Worm (Caenorhabditis elegans) whole organism, L3 larva: ENCODE measurements around the gene C06E4.8.
A peak's percentile ranks its signal among the peaks of the same experiment; 100 is the strongest.

ENCODE experiments used
- ama-1 ChIP-seq: fragments of 150-350 bp; optimal IDR thresholded peaks from 2 replicates; lab custom pipeline; 2018
- ceh-16 ChIP-seq: sonication (generic microtip); optimal IDR thresholded peaks from 2 replicates; lab custom pipeline; 2017; ENCODE audit warnings: missing biosample characterization, missing genetic modification characterization
- elt-3 ChIP-seq, 3 experiments: fragments of 150-350 bp in 1 of 3; sonication (generic microtip) in 2 of 3; optimal IDR thresholded peaks; 2 replicates in 2 of 3; 4 replicates in 1 of 3; lab custom pipeline; 2014 to 2017; ENCODE audit warnings: missing biosample characterization in 3 of 3, missing genetic modification characterization in 3 of 3
- fkh-10 ChIP-seq: sonication (generic microtip); optimal IDR thresholded peaks from 2 replicates; lab custom pipeline; 2017; ENCODE audit warnings: missing biosample characterization, missing genetic modification reagents, missing genetic modification characterization
- nhr-11 ChIP-seq: fragments of 150-350 bp; optimal IDR thresholded peaks from 2 replicates; lab custom pipeline; 2014; ENCODE audit warnings: missing biosample characterization, missing genetic modification characterization
- pha-4 ChIP-seq: fragments of 150-350 bp; optimal IDR thresholded peaks from 2 replicates; lab custom pipeline; 2014; ENCODE audit warnings: missing biosample characterization, missing genetic modification reagents, missing genetic modification characterization
- pqm-1 ChIP-seq: fragments of 150-350 bp; optimal IDR thresholded peaks from 2 replicates; lab custom pipeline; 2017; ENCODE audit warnings: missing biosample characterization, missing genetic modification characterization, inconsistent platforms
- sea-2 ChIP-seq: fragments of 150-350 bp; sonication (generic microtip); optimal IDR thresholded peaks from 4 replicates; lab custom pipeline; 2014; ENCODE audit warnings: missing biosample characterization, missing genetic modification reagents, missing genetic modification characterization
- ztf-11 ChIP-seq: fragments of 150-350 bp; optimal IDR thresholded peaks from 2 replicates; lab custom pipeline; 2014; ENCODE audit warnings: missing biosample characterization, missing genetic modification characterization
- ztf-4 ChIP-seq: fragments of 150-350 bp; optimal IDR thresholded peaks from 2 replicates; lab custom pipeline; 2014; ENCODE audit warnings: missing biosample characterization, missing genetic modification characterization

DNA sequence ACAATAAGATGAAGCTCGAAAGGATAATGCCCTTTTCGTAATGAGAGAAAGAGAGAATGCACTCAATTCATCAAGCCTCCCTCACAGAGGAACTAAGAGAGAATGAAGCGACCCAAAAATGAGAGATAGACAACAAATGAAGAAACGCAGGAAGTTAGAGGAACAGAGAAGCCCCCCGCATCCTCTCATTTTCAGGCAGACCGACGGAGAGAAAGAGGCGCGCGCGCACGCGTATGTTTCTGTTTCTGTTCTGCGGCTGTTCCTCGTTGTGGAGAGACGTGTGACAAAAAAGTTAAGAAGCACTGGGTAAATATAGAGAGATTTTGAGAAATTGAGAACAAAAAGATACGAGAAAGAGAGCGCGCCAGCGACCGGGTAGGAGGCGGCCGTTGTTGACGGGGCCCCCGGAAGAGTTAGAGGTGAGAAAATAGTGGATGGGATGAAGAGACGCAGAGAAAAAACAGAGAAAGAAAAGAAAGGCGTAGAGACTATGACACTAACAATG, 34.3 kb upstream of the C06E4.8 start:
- TF ChIP-seq ztf-4 (tag; lab: Kevin White, UChicago), result no peak
- TF ChIP-seq ceh-16 (tag; lab: Kevin White, UChicago), result no peak
- TF ChIP-seq sea-2 (GFP tag; lab: Kevin White, UChicago), result no peak
- TF ChIP-seq nhr-11 (tag; lab: Kevin White, UChicago), result no peak
- TF ChIP-seq pqm-1 (tag; lab: Kevin White, UChicago), result peak; percentile 51
- TF ChIP-seq ama-1, result no peak
- TF ChIP-seq pha-4, result peak; percentile 84
- TF ChIP-seq elt-3 (tag; optimal IDR thresholded peaks at IDR 0.05; lab: Kevin White, UChicago), result no peak
- no peak for TF ChIP-seq ztf-11 (tag; lab: Kevin White, UChicago)
- TF ChIP-seq fkh-10 (GFP tag; lab: Kevin White, UChicago), result peak; percentile 51
